Worm (Caenorhabditis elegans): ENCODE results near the gene F25D1.8.
A peak's percentile ranks its signal among the peaks of the same experiment; 100 is the strongest.

The F25D1.8 gene

DNA sequence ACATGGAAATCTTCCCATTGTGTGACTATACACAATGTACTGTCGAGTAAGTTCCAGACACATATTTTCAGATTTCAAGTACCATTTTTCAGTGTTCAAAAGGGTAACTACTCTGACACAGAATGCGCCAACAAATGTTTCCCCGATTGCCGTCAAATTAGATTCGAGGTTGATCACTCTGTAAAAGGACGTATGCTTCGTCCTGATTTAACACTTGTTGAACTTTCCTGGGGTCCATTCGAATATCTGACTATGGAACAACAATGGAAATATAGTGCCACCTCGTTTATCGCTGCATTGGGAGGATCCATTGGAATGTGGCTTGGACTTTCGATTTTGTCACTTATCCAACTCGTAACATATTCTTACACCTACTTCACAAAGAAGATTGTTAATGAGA is 35.0 kb downstream of the F25D1.8 start:
- TF ChIP-seq ceh-39 (tag; optimal IDR thresholded peaks at IDR 0.05) (no peak), elt-3 (tag; optimal IDR thresholded peaks at IDR 0.05) (no peak), mab-5 (tag; optimal IDR thresholded peaks at IDR 0.05) (no peak), ztf-11 (tag; optimal IDR thresholded peaks at IDR 0.05) (no peak), snpc-4 (tag; optimal IDR thresholded peaks at IDR 0.05) (no peak), nhr-237 (tag; optimal IDR thresholded peaks at IDR 0.05) (no peak), nhr-76 (tag; optimal IDR thresholded peaks at IDR 0.05) (no peak), nhr-28 (tag; optimal IDR thresholded peaks at IDR 0.05) (no peak), zip-8 (tag; optimal IDR thresholded peaks at IDR 0.05) (no peak), bed-3 (GFP tag; optimal IDR thresholded peaks at IDR 0.05) (no peak), sem-2 (GFP tag; optimal IDR thresholded peaks at IDR 0.05) (no peak), nhr-12 (tag; optimal IDR thresholded peaks at IDR 0.05) (no peak), sptf-1 (tag; optimal IDR thresholded peaks at IDR 0.05) (no peak), tbx-8 (GFP tag; optimal IDR thresholded peaks at IDR 0.05) (no peak), unc-62 (GFP tag; optimal IDR thresholded peaks at IDR 0.05) (no peak), elt-1 (tag; optimal IDR thresholded peaks at IDR 0.05; ENCODE audit: borderline replicate concordance, insufficient read depth) (no peak), drap-1 (GFP tag; optimal IDR thresholded peaks at IDR 0.05) (no peak)

- TF ChIP-seq bed-3 (GFP tag; optimal IDR thresholded peaks at IDR 0.05) (no peak), blmp-1 (tag; optimal IDR thresholded peaks at IDR 0.05) (no peak), nhr-12 (tag; optimal IDR thresholded peaks at IDR 0.05) (no peak)
These were observed 37.1 kb downstream of the F25D1.8 start, which contains the start of gene vps-54 for ce11 chrV:10576319-10576718. vps-54 (minus strand) TSS chrV:10576419.

DNA sequence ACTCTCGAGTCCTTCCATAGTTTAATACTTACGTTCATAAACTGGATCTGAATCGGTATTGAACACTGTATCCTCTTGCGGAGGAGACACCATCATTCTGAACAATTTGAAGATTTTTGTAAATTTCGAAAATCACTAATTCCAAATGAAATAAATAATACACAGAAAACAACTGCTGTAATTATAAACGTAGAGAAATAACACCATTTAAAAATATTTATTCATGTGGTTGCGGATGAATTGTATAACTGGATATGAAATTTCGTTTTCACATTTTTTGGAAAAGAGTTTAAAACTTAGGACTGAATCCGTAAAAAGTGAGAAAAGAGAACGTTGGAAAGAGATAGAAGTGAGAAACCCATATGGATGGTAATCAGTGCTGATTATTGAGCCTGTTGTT is 39.0 kb downstream of the F25D1.8 start, which contains the start of gene mics-1:
TSS of gene mics-1 (minus strand) at position 101 of the 400 bp plus-strand sequence.
- TF ChIP-seq unc-120 (tag; optimal IDR thresholded peaks at IDR 0.05; ENCODE audit: poor library complexity, severe bottlenecking) = no peak

ce11 chrV:10578938-10579337 is 39.7 kb downstream of the F25D1.8 start, which contains the start of the genes erh-1 and lpd-9:
erh-1 (minus strand) TSS chrV:10579141.
lpd-9 (plus strand) TSS chrV:10579305.
- peak; percentile 46 for TF ChIP-seq lin-13 (tag; optimal IDR thresholded peaks at IDR 0.05)
- TF ChIP-seq unc-62 (GFP tag; optimal IDR thresholded peaks at IDR 0.05) = no peak
- peak; percentile 22 for TF ChIP-seq ces-1 (GFP tag; optimal IDR thresholded peaks at IDR 0.05)
- TF ChIP-seq unc-120 (tag; optimal IDR thresholded peaks at IDR 0.05; ENCODE audit: poor library complexity, severe bottlenecking) = no peak
- no peak for TF ChIP-seq nhr-76 (tag; optimal IDR thresholded peaks at IDR 0.05)
- TF ChIP-seq lsy-2 (tag; optimal IDR thresholded peaks at IDR 0.05) = peak; percentile 66
- TF ChIP-seq drap-1 (GFP tag; optimal IDR thresholded peaks at IDR 0.05) = no peak
- no peak for TF ChIP-seq M03D4.4 (tag; optimal IDR thresholded peaks at IDR 0.05)
- no peak for TF ChIP-seq zip-8 (tag; optimal IDR thresholded peaks at IDR 0.05)
- no peak for TF ChIP-seq flh-1 (GFP tag; optimal IDR thresholded peaks at IDR 0.05)
- TF ChIP-seq hlh-1 (tag; optimal IDR thresholded peaks at IDR 0.05) = no peak
- TF ChIP-seq sem-2 (GFP tag; optimal IDR thresholded peaks at IDR 0.05) = no peak
- peak; percentile 79 for TF ChIP-seq pha-4 (tag; optimal IDR thresholded peaks at IDR 0.05)
- TF ChIP-seq mep-1 (tag; optimal IDR thresholded peaks at IDR 0.05) = peak; percentile 73
- TF ChIP-seq cnd-1 (tag; optimal IDR thresholded peaks at IDR 0.05) = peak; percentile 23

- no peak for TF ChIP-seq elt-3 (tag; optimal IDR thresholded peaks at IDR 0.05)
- TF ChIP-seq lin-13 (tag; optimal IDR thresholded peaks at IDR 0.05) = no peak
- TF ChIP-seq nhr-76 (tag; optimal IDR thresholded peaks at IDR 0.05) = no peak
- no peak for TF ChIP-seq bed-3 (GFP tag; optimal IDR thresholded peaks at IDR 0.05)
- no peak for TF ChIP-seq nhr-28 (tag; optimal IDR thresholded peaks at IDR 0.05)
- no peak for TF ChIP-seq lin-32 (GFP tag; optimal IDR thresholded peaks at IDR 0.05)
- no peak for TF ChIP-seq ces-1 (GFP tag; optimal IDR thresholded peaks at IDR 0.05)
- no peak for TF ChIP-seq flh-1 (GFP tag; optimal IDR thresholded peaks at IDR 0.05)
- no peak for TF ChIP-seq elt-1 (tag; optimal IDR thresholded peaks at IDR 0.05; ENCODE audit: borderline replicate concordance, insufficient read depth)
- TF ChIP-seq ham-2 (GFP tag; optimal IDR thresholded peaks at IDR 0.05) = no peak
- no peak for TF ChIP-seq mab-5 (tag; optimal IDR thresholded peaks at IDR 0.05)
These were observed 41.4 kb downstream of the F25D1.8 start for ce11 chrV:10580638-10581037.

DNA sequence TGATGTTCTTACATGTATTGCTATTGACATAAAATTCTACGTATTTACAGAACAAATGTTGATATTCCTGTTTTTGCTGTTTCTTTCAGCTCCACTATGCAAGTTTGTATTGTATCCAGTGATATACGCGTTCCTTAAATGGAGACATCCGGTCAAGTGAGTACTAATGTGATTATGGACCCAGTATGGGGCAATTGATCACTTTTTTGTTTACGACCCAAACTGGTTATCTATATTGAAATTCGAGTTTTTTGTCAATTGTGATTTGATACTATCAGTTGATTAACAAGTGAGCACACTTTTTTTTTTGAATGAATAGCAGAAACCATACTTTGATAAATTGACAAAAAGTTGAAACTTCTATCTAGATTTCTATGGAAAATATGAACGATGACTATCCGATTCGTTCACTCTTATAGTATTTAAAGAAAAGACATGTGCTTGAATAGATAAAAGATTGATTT is 42.7 kb downstream of the F25D1.8 start, which contains the start of gene T21C9.6:
TSS of gene T21C9.6 (plus strand) at position 51 of the 464 bp plus-strand sequence.
- TF ChIP-seq cnd-1 (tag; optimal IDR thresholded peaks at IDR 0.05) (no peak), nhr-2 (tag; optimal IDR thresholded peaks at IDR 0.05) (no peak), nhr-76 (tag; optimal IDR thresholded peaks at IDR 0.05) (no peak), lsy-2 (tag; optimal IDR thresholded peaks at IDR 0.05) (no peak), snpc-4 (tag; optimal IDR thresholded peaks at IDR 0.05) (no peak), sem-2 (GFP tag; optimal IDR thresholded peaks at IDR 0.05) (no peak), blmp-1 (tag; optimal IDR thresholded peaks at IDR 0.05) (no peak)

Measured in whole organism, mixed stage, embryonic.